In the genomic region with DNA sequence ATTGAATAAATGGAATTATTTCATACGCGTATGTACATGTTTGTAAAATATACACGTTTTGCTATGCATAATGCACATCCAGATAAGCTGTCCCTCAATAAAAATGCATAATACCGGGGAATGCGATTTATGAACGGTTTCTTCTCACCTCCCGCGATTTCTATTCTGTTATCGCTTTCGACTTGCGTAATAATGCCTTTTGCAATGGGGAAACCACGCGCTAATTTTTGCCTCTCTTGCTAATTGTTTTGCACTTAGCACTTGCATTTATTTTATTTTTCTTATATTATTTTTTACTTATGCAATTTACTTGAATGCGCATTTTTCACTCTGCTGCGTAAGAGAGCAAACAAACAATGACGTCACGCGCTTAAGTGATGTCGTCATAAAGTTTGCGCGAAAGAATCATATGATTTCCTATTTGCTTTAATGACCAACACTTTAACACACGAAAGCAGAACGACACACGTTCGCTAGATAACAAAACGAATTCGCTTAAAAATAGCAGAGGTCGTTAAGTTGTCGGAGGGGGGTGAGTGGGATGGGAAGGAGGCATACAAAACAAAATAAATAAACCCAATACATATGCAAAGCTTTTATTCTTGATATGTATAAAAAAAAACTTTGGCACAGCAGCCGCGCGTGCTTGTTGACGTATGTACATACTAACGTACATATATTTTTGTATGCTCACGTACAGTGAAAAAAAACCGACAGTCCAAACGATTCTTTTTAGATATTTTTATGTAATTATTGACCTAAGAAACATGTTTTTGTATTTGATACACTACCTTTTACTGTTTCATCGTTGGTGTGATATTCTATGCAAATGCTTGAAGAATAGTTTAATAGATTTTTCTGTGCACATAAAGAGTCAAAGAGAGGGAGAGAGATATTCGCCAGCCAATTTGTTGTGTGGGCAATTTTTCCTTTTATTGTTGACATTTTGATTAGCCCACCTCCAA, we compare ENCODE assay signal across 1 fruit fly cellular context.
TF ChIP-seq lines count a peak whose summit lies in the region.

No protein-coding gene starts in this region.

TF ChIP-seq in whole organism, embryonic, 481 proteins besides CTCF, POLR2A, EP300 and RAD21 (continued from another document):
- no peak for TF ChIP-seq CG12299 (tag; optimal IDR thresholded peaks at IDR 0.05; lab: Kevin White, UChicago)
- peak; percentile 63 for TF ChIP-seq exex (tag; optimal IDR thresholded peaks at IDR 0.05; lab: Kevin White, UChicago)
- TF ChIP-seq MTF-1 (GFP tag; optimal IDR thresholded peaks at IDR 0.05; lab: Kevin White, UChicago; ENCODE audit: borderline replicate concordance), result no peak
- TF ChIP-seq Spps (tag; optimal IDR thresholded peaks at IDR 0.05; lab: Kevin White, UChicago), result no peak
- TF ChIP-seq pb (GFP tag; optimal IDR thresholded peaks at IDR 0.05; lab: Kevin White, UChicago), result peak; percentile 43
- TF ChIP-seq al (GFP tag; IDR thresholded peaks at IDR 0.05; lab: Robert Waterston, UW), result no peak
- TF ChIP-seq gsb (GFP tag; IDR thresholded peaks at IDR 0.05; lab: Robert Waterston, UW), result no peak
- TF ChIP-seq Usf (GFP tag; optimal IDR thresholded peaks at IDR 0.05; lab: Kevin White, UChicago), result peak; percentile 1
- TF ChIP-seq CG3281 (GFP tag; optimal IDR thresholded peaks at IDR 0.05; lab: Kevin White, UChicago), result peak; percentile 81
- TF ChIP-seq TFAM (GFP tag; optimal IDR thresholded peaks at IDR 0.05; lab: Kevin White, UChicago), result no peak
- TF ChIP-seq unc-4 (GFP tag; IDR thresholded peaks at IDR 0.05; lab: Robert Waterston, UW; ENCODE audit: partially characterized antibody), result no peak
- no peak for TF ChIP-seq h (optimal IDR thresholded peaks at IDR 0.05; lab: Kevin White, UChicago)
- TF ChIP-seq CG5245 (GFP tag; optimal IDR thresholded peaks at IDR 0.05; lab: Kevin White, UChicago), result peak; percentile 4
- TF ChIP-seq Optix (GFP tag; IDR thresholded peaks at IDR 0.05; lab: Robert Waterston, UW), result no peak
- TF ChIP-seq CG12942 (GFP tag; optimal IDR thresholded peaks at IDR 0.05; lab: Kevin White, UChicago), result peak; percentile 32
- peak; percentile 54 for TF ChIP-seq CG17359 (tag; optimal IDR thresholded peaks at IDR 0.05; lab: Kevin White, UChicago)
- TF ChIP-seq Dek (tag; optimal IDR thresholded peaks at IDR 0.05; lab: Kevin White, UChicago), result peak; percentile 47
- TF ChIP-seq CG2712 (tag; optimal IDR thresholded peaks at IDR 0.05; lab: Kevin White, UChicago), result peak; percentile 56
- no peak for TF ChIP-seq Dp (GFP tag; optimal IDR thresholded peaks at IDR 0.05; lab: Kevin White, UChicago)
- peak; percentile 10 for TF ChIP-seq maf-S (GFP tag; optimal IDR thresholded peaks at IDR 0.05; lab: Kevin White, UChicago)
- TF ChIP-seq D19B (GFP tag; optimal IDR thresholded peaks at IDR 0.05; lab: Kevin White, UChicago), result peak; percentile 71
- no peak for TF ChIP-seq CG6175 (GFP tag; IDR thresholded peaks at IDR 0.05; lab: Robert Waterston, UW)
- TF ChIP-seq CG10209 (GFP tag; optimal IDR thresholded peaks at IDR 0.05; lab: Kevin White, UChicago), result peak; percentile 74
- no peak for TF ChIP-seq bowl (GFP tag; IDR thresholded peaks at IDR 0.05; lab: Robert Waterston, UW)
- peak; percentile 26 for TF ChIP-seq CG4820 (GFP tag; optimal IDR thresholded peaks at IDR 0.05; lab: Kevin White, UChicago)
- peak; percentile 66 for TF ChIP-seq CG17385 (GFP tag; optimal IDR thresholded peaks at IDR 0.05; lab: Kevin White, UChicago)
- TF ChIP-seq pho (GFP tag; optimal IDR thresholded peaks at IDR 0.05; lab: Kevin White, UChicago), result peak; percentile 82
- TF ChIP-seq Sry-δ (GFP tag; optimal IDR thresholded peaks at IDR 0.05; lab: Kevin White, UChicago), result peak; percentile 16
- no peak for TF ChIP-seq CG7372 (GFP tag; IDR thresholded peaks at IDR 0.05; lab: Robert Waterston, UW)
- TF ChIP-seq CG4328 (GFP tag; optimal IDR thresholded peaks at IDR 0.05; lab: Kevin White, UChicago), result peak; percentile 48
- TF ChIP-seq gcm2 (GFP tag; optimal IDR thresholded peaks at IDR 0.05; lab: Kevin White, UChicago), result peak; percentile 33
- TF ChIP-seq tx (GFP tag; optimal IDR thresholded peaks at IDR 0.05; lab: Kevin White, UChicago), result peak; percentile 70
- TF ChIP-seq CG18011 (GFP tag; optimal IDR thresholded peaks at IDR 0.05; lab: Kevin White, UChicago), result peak; percentile 53
- peak; percentile 69 for TF ChIP-seq CG17568 (GFP tag; optimal IDR thresholded peaks at IDR 0.05; lab: Kevin White, UChicago)
- no peak for TF ChIP-seq z (GFP tag; IDR thresholded peaks at IDR 0.05; lab: Robert Waterston, UW)
- no peak for TF ChIP-seq CG30020 (tag; optimal IDR thresholded peaks at IDR 0.05; lab: Kevin White, UChicago)
- peak; percentile 85 for TF ChIP-seq CG13894 (tag; optimal IDR thresholded peaks at IDR 0.05; lab: Kevin White, UChicago)
- no peak for TF ChIP-seq CG14710 (tag; optimal IDR thresholded peaks at IDR 0.05; lab: Kevin White, UChicago)
- peak; percentile 69 for TF ChIP-seq Bteb2 (GFP tag; optimal IDR thresholded peaks at IDR 0.05; lab: Kevin White, UChicago)
- TF ChIP-seq nmo (GFP tag; optimal IDR thresholded peaks at IDR 0.05; lab: Kevin White, UChicago), result peak; percentile 45
- peak; percentile 45 for TF ChIP-seq CG18619 (GFP tag; optimal IDR thresholded peaks at IDR 0.05; lab: Kevin White, UChicago)
- TF ChIP-seq croc (GFP tag; conservative IDR thresholded peaks at IDR 0.05; lab: Robert Waterston, UW), result no peak
- TF ChIP-seq NFAT (GFP tag; IDR thresholded peaks at IDR 0.05; lab: Robert Waterston, UW), result no peak
- TF ChIP-seq nerfin-2 (GFP tag; IDR thresholded peaks at IDR 0.05; lab: Robert Waterston, UW; ENCODE audit: partially characterized antibody), result no peak
- peak; percentile 23 for TF ChIP-seq CG17829 (tag; optimal IDR thresholded peaks at IDR 0.05; lab: Kevin White, UChicago)
- TF ChIP-seq vvl (GFP tag; IDR thresholded peaks at IDR 0.05; lab: Robert Waterston, UW), result no peak
- no peak for TF ChIP-seq B-H1 (GFP tag; IDR thresholded peaks at IDR 0.05; lab: Robert Waterston, UW)
- peak; percentile 59 for TF ChIP-seq CG7786 (GFP tag; optimal IDR thresholded peaks at IDR 0.05; lab: Kevin White, UChicago)
- TF ChIP-seq Neu2 (GFP tag; optimal IDR thresholded peaks at IDR 0.05; lab: Kevin White, UChicago; ENCODE audit: borderline replicate concordance), result no peak
- peak; percentile 38 for TF ChIP-seq chn (GFP tag; optimal IDR thresholded peaks at IDR 0.05; lab: Kevin White, UChicago)
- TF ChIP-seq Lpt (GFP tag; optimal IDR thresholded peaks at IDR 0.05; lab: Kevin White, UChicago), result no peak
- no peak for TF ChIP-seq wdn (GFP tag; IDR thresholded peaks at IDR 0.05; lab: Robert Waterston, UW)
- peak; percentile 84 for TF ChIP-seq B-H2 (GFP tag; optimal IDR thresholded peaks at IDR 0.05; lab: Kevin White, UChicago)
- TF ChIP-seq otp (GFP tag; IDR thresholded peaks at IDR 0.05; lab: Robert Waterston, UW), result no peak
- peak; percentile 83 for TF ChIP-seq Meics (GFP tag; optimal IDR thresholded peaks at IDR 0.05; lab: Kevin White, UChicago)
- peak; percentile 66 for TF ChIP-seq zf30C (GFP tag; optimal IDR thresholded peaks at IDR 0.05; lab: Kevin White, UChicago)
- peak; percentile 56 for TF ChIP-seq Atf-2 (GFP tag; optimal IDR thresholded peaks at IDR 0.05; lab: Kevin White, UChicago)
- TF ChIP-seq NC2β (GFP tag; optimal IDR thresholded peaks at IDR 0.05; lab: Kevin White, UChicago), result peak; percentile 19
- TF ChIP-seq CG18599 (GFP tag; optimal IDR thresholded peaks at IDR 0.05; lab: Kevin White, UChicago), result peak; percentile 87
- no peak for TF ChIP-seq CG8290 (GFP tag; optimal IDR thresholded peaks at IDR 0.05; lab: Kevin White, UChicago)
- peak in 1 of 2 experiments; percentile 22 for TF ChIP-seq CG8290 (tag; optimal IDR thresholded peaks at IDR 0.05; lab: Kevin White, UChicago)
- TF ChIP-seq CG2875 (GFP tag; optimal IDR thresholded peaks at IDR 0.05; lab: Kevin White, UChicago), result no peak
- TF ChIP-seq CG4404 (GFP tag; IDR thresholded peaks at IDR 0.05; lab: Robert Waterston, UW), result no peak
- TF ChIP-seq grau (tag; optimal IDR thresholded peaks at IDR 0.05; lab: Kevin White, UChicago), result peak; percentile 76
- TF ChIP-seq run (tag; optimal IDR thresholded peaks at IDR 0.05; lab: Kevin White, UChicago), result no peak
- TF ChIP-seq lmd (GFP tag; IDR thresholded peaks at IDR 0.05; lab: Robert Waterston, UW), result no peak
- TF ChIP-seq jing (GFP tag; optimal IDR thresholded peaks at IDR 0.05; lab: Kevin White, UChicago), result peak; percentile 23
- TF ChIP-seq tap (tag; optimal IDR thresholded peaks at IDR 0.05; lab: Kevin White, UChicago), result peak; percentile 7
- peak; percentile 46 for TF ChIP-seq Oli (tag; optimal IDR thresholded peaks at IDR 0.05; lab: Kevin White, UChicago)
- no peak for TF ChIP-seq CG15601 (tag; optimal IDR thresholded peaks at IDR 0.05; lab: Kevin White, UChicago)
- TF ChIP-seq Awh (GFP tag; IDR thresholded peaks at IDR 0.05; lab: Robert Waterston, UW), result no peak
- no peak for TF ChIP-seq ap (GFP tag; IDR thresholded peaks at IDR 0.05; lab: Robert Waterston, UW)
- peak; percentile 4 for TF ChIP-seq CG10267 (tag; optimal IDR thresholded peaks at IDR 0.05; lab: Kevin White, UChicago)
- peak; percentile 17 for TF ChIP-seq CG17912 (GFP tag; optimal IDR thresholded peaks at IDR 0.05; lab: Kevin White, UChicago)
- TF ChIP-seq Sox100B (GFP tag; optimal IDR thresholded peaks at IDR 0.05; lab: Kevin White, UChicago), result peak; percentile 28
- TF ChIP-seq slp2 (GFP tag; optimal IDR thresholded peaks at IDR 0.05; lab: Kevin White, UChicago), result peak; percentile 0
- peak; percentile 70 for TF ChIP-seq sug (tag; optimal IDR thresholded peaks at IDR 0.05; lab: Kevin White, UChicago)
- peak; percentile 71 for TF ChIP-seq CG12769 (tag; optimal IDR thresholded peaks at IDR 0.05; lab: Kevin White, UChicago)
- no peak for TF ChIP-seq sqz (GFP tag; optimal IDR thresholded peaks at IDR 0.05; lab: Kevin White, UChicago)
- TF ChIP-seq NK7.1 (GFP tag; optimal IDR thresholded peaks at IDR 0.05; lab: Kevin White, UChicago), result peak; percentile 53
- TF ChIP-seq CG9817 (tag; optimal IDR thresholded peaks at IDR 0.05; lab: Kevin White, UChicago), result peak; percentile 49
- TF ChIP-seq pan (optimal IDR thresholded peaks at IDR 0.05; lab: Kevin White, UChicago), result no peak
- TF ChIP-seq pan (GFP tag; optimal IDR thresholded peaks at IDR 0.05 in 1 of 2, IDR thresholded peaks at IDR 0.05 in 1 of 2), result no peak
- peak; percentile 89 for TF ChIP-seq sens (GFP tag; lab: Kevin White, UChicago)
- no peak for TF ChIP-seq CG5953 (GFP tag; IDR thresholded peaks at IDR 0.05; lab: Robert Waterston, UW)
- TF ChIP-seq pum (GFP tag; optimal IDR thresholded peaks at IDR 0.05; lab: Kevin White, UChicago), result peak; percentile 39
- TF ChIP-seq Gsc (GFP tag; IDR thresholded peaks at IDR 0.05; lab: Robert Waterston, UW), result no peak
- TF ChIP-seq kay (GFP tag; optimal IDR thresholded peaks at IDR 0.05; lab: Kevin White, UChicago), result peak; percentile 22
- peak; percentile 21 for TF ChIP-seq tup (GFP tag; optimal IDR thresholded peaks at IDR 0.05; lab: Kevin White, UChicago)
- TF ChIP-seq ftz-f1 (GFP tag; optimal IDR thresholded peaks at IDR 0.05; lab: Kevin White, UChicago), result peak; percentile 69
- no peak for TF ChIP-seq lov (optimal IDR thresholded peaks at IDR 0.05; lab: Kevin White, UChicago)
- TF ChIP-seq lov (GFP tag; IDR thresholded peaks at IDR 0.05; lab: Robert Waterston, UW), result no peak
- TF ChIP-seq yki (optimal IDR thresholded peaks at IDR 0.05; lab: Kevin White, UChicago), result no peak
- TF ChIP-seq CG8478 (optimal IDR thresholded peaks at IDR 0.05; lab: Kevin White, UChicago), result no peak
- peak; percentile 93 for TF ChIP-seq Med (GFP tag; lab: Kevin White, UChicago)
- TF ChIP-seq CrebB (tag; optimal IDR thresholded peaks at IDR 0.05; lab: Kevin White, UChicago), result peak; percentile 6
- peak; percentile 75 for TF ChIP-seq gro (GFP tag; optimal IDR thresholded peaks at IDR 0.05; lab: Kevin White, UChicago)
